Fruit fly (Drosophila melanogaster): ENCODE measurements around the gene PIG-H.

DNA sequence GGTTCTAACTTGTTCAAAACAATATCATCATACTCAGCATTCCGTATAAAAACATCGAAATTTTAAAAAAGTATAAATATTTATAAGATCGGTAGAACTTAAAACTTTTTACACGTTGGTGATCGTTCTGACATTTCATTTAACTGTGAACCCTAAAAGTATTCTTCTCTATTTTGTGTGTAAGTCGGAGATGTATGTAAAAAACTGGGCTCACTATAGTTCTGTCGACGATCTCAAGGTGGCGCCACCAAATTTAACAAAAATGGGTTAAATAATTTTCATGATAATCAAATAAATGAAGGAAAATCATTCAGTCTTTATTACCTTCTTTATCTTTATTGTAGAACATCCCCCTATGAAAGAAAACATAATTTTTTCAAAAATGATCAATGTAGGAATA, 18.2 kb upstream of the PIG-H start:
- no peak for TF ChIP-seq psq (optimal IDR thresholded peaks at IDR 0.05)
- no peak for TF ChIP-seq Myc (optimal IDR thresholded peaks at IDR 0.05)
